Fruit fly (Drosophila melanogaster) whole organism, embryonic: ENCODE measurements around the gene CG5355.

Experiments
- Blimp-1 ChIP-seq: fragments of 200-800 bp; sonication (Bioruptor generic); optimal IDR thresholded peaks from 3 replicates; lab custom pipeline; 2018; ENCODE audit warnings: missing biosample characterization, missing genetic modification characterization, mild to moderate bottlenecking, moderate library complexity, missing genetic modification reagents
- CG10267 ChIP-seq: fragments of 200-800 bp; sonication (Bioruptor generic); optimal IDR thresholded peaks from 2 replicates; lab custom pipeline; 2018; ENCODE audit warnings: missing biosample characterization, mild to moderate bottlenecking, missing genetic modification characterization, moderate library complexity
- CG11504 ChIP-seq: fragments of 200-800 bp; sonication (Bioruptor generic); optimal IDR thresholded peaks from 3 replicates; lab custom pipeline; 2019; ENCODE audit warnings: missing biosample characterization, mild to moderate bottlenecking, missing genetic modification characterization, moderate library complexity
- CG11560 ChIP-seq: fragments of 200-800 bp; sonication (Bioruptor generic); IDR thresholded peaks from 3 replicates; pipeline ENCODE4 v1.3.6; 2022; ENCODE audit warnings: missing biosample characterization, missing genetic modification characterization
- CG12071 ChIP-seq: fragments of 200-800 bp; sonication (Bioruptor generic); optimal IDR thresholded peaks from 3 replicates; lab custom pipeline; 2018; ENCODE audit warnings: missing biosample characterization, mild to moderate bottlenecking, missing genetic modification characterization
- CG12744 ChIP-seq: fragments of 200-800 bp; sonication (Bioruptor generic); optimal IDR thresholded peaks from 2 replicates; lab custom pipeline; 2016; ENCODE audit warnings: missing biosample characterization, missing genetic modification characterization
- CG17359 ChIP-seq: fragments of 200-800 bp; sonication (Bioruptor generic); optimal IDR thresholded peaks from 3 replicates; lab custom pipeline; 2018; ENCODE audit warnings: missing biosample characterization, mild to moderate bottlenecking, missing genetic modification characterization, moderate library complexity
- CG17568 ChIP-seq: fragments of 200-800 bp; sonication (Bioruptor generic); optimal IDR thresholded peaks from 2 replicates; lab custom pipeline; 2018; ENCODE audit warnings: missing biosample characterization, mild to moderate bottlenecking, missing genetic modification characterization, moderate library complexity
- CG1832 ChIP-seq: fragments of 200-800 bp; sonication (Bioruptor generic); optimal IDR thresholded peaks from 2 replicates; lab custom pipeline; 2017; ENCODE audit warnings: missing biosample characterization, mild to moderate bottlenecking, missing genetic modification characterization, inconsistent platforms
- CG3163 ChIP-seq: fragments of 200-800 bp; sonication (Bioruptor generic); optimal IDR thresholded peaks from 3 replicates; lab custom pipeline; 2016; ENCODE audit warnings: missing biosample characterization, missing genetic modification characterization
- CG34422 ChIP-seq: fragments of 200-800 bp; sonication (Bioruptor generic); IDR thresholded peaks from 3 replicates; pipeline ENCODE4 v1.3.6; 2022; ENCODE audit warnings: missing biosample characterization, missing genetic modification characterization
- CG4617 ChIP-seq: fragments of 200-800 bp; sonication (Bioruptor generic); optimal IDR thresholded peaks from 3 replicates; lab custom pipeline; 2016; ENCODE audit warnings: missing biosample characterization, missing genetic modification characterization, borderline replicate concordance
- CG6683 ChIP-seq: fragments of 200-800 bp; sonication (Bioruptor generic); optimal IDR thresholded peaks from 2 replicates; lab custom pipeline; 2017; ENCODE audit warnings: missing biosample characterization, mild to moderate bottlenecking, missing genetic modification characterization, missing genetic modification reagents
- CG6689 ChIP-seq: fragments of 200-800 bp; sonication (Bioruptor generic); IDR thresholded peaks from 2 replicates; pipeline ENCODE4 v1.3.6; 2022; ENCODE audit warnings: missing biosample characterization, missing genetic modification characterization
- CG7745 ChIP-seq: fragments of 200-800 bp; sonication (Bioruptor generic); optimal IDR thresholded peaks from 2 replicates; lab custom pipeline; 2018; ENCODE audit warnings: missing biosample characterization, mild to moderate bottlenecking, missing genetic modification characterization, moderate library complexity
- CG7786 ChIP-seq: fragments of 200-800 bp; sonication (Bioruptor generic); optimal IDR thresholded peaks from 2 replicates; lab custom pipeline; 2016; ENCODE audit warnings: missing biosample characterization, missing genetic modification characterization
- CG8290 ChIP-seq, 3 experiments: fragments of 200-800 bp; sonication (Bioruptor generic); optimal IDR thresholded peaks; 2 replicates each; lab custom pipeline; 2016 to 2019; ENCODE audit warnings: missing biosample characterization in 3 of 3, missing genetic modification characterization in 3 of 3, mild to moderate bottlenecking in 2 of 3, moderate library complexity in 1 of 3
- Dbx ChIP-seq: fragments of 200-800 bp; sonication (Bioruptor generic); IDR thresholded peaks from 3 replicates; pipeline ENCODE4 v1.3.6; 2022; ENCODE audit warnings: missing biosample characterization, missing genetic modification characterization
- Dek ChIP-seq: fragments of 200-800 bp; sonication (Bioruptor generic); optimal IDR thresholded peaks from 3 replicates; lab custom pipeline; 2019; ENCODE audit warnings: missing biosample characterization, mild to moderate bottlenecking, missing genetic modification characterization, moderate library complexity
- Dip3 ChIP-seq: fragments of 200-800 bp; sonication (Bioruptor generic); optimal IDR thresholded peaks from 3 replicates; lab custom pipeline; 2016; ENCODE audit warnings: missing biosample characterization, missing genetic modification characterization
- Dll ChIP-seq: fragments of 200-800 bp; sonication (Bioruptor generic); IDR thresholded peaks from 4 replicates; pipeline ENCODE4 v1.3.6; 2022; ENCODE audit warnings: missing biosample characterization, missing genetic modification characterization; ENCODE audit not compliant: partially characterized antibody
- Fer1 ChIP-seq: fragments of 200-800 bp; sonication (Bioruptor generic); optimal IDR thresholded peaks from 2 replicates; lab custom pipeline; 2017; ENCODE audit warnings: missing biosample characterization, mild to moderate bottlenecking, missing genetic modification characterization
- Fer3 ChIP-seq: fragments of 200-800 bp; sonication (Bioruptor generic); optimal IDR thresholded peaks from 2 replicates; lab custom pipeline; 2018; ENCODE audit warnings: missing biosample characterization, mild to moderate bottlenecking, missing genetic modification characterization, moderate library complexity
- HmgZ ChIP-seq: fragments of 200-800 bp; sonication (Bioruptor generic); optimal IDR thresholded peaks from 2 replicates; lab custom pipeline; 2018; ENCODE audit warnings: missing biosample characterization, mild to moderate bottlenecking, missing genetic modification characterization
- Hr78 ChIP-seq, 2 experiments: fragments of 200-800 bp in 1 of 2; fragments of >200 bp in 1 of 2; sonication (Bioruptor generic) in 1 of 2; optimal IDR thresholded peaks; 2 replicates each; lab custom pipeline; 2017 to 2019; ENCODE audit warnings: missing biosample characterization in 2 of 2, missing genetic modification characterization in 2 of 2, mild to moderate bottlenecking in 1 of 2, moderate library complexity in 1 of 2
- Mad ChIP-seq: fragments of 200-800 bp; sonication (Bioruptor generic); optimal IDR thresholded peaks from 2 replicates; lab custom pipeline; 2016; ENCODE audit warnings: missing biosample characterization, missing genetic modification characterization
- NFAT ChIP-seq: fragments of 200-800 bp; sonication (Bioruptor generic); IDR thresholded peaks from 2 replicates; pipeline ENCODE4 v1.3.6; 2022; ENCODE audit warnings: missing biosample characterization, missing genetic modification characterization
- Ptx1 ChIP-seq: fragments of 200-800 bp; sonication (Bioruptor generic); IDR thresholded peaks from 2 replicates; pipeline ENCODE4 v1.3.6; 2022; ENCODE audit warnings: missing biosample characterization, missing genetic modification characterization
- Six4 ChIP-seq: fragments of 200-800 bp; sonication (Bioruptor generic); optimal IDR thresholded peaks from 2 replicates; lab custom pipeline; 2016; ENCODE audit warnings: missing biosample characterization, missing genetic modification characterization
- Sox100B ChIP-seq: fragments of 200-800 bp; sonication (Bioruptor generic); optimal IDR thresholded peaks from 3 replicates; lab custom pipeline; 2018; ENCODE audit warnings: missing biosample characterization, mild to moderate bottlenecking, missing genetic modification characterization
- Xbp1 ChIP-seq: fragments of 200-800 bp; sonication (Bioruptor generic); optimal IDR thresholded peaks from 3 replicates; lab custom pipeline; 2016; ENCODE audit warnings: missing biosample characterization, mild to moderate bottlenecking, missing genetic modification characterization
- aop ChIP-seq: fragments of 200-800 bp; sonication (Bioruptor generic); IDR thresholded peaks from 2 replicates; pipeline ENCODE4 v1.3.6; 2022; ENCODE audit warnings: missing biosample characterization, missing genetic modification characterization
- ato ChIP-seq: fragments of 200-800 bp; sonication (Bioruptor generic); IDR thresholded peaks from 2 replicates; pipeline ENCODE4 v1.3.6; 2022; ENCODE audit warnings: missing biosample characterization, missing genetic modification characterization; ENCODE audit not compliant: partially characterized antibody
- btn ChIP-seq: fragments of 200-800 bp; sonication (Bioruptor generic); optimal IDR thresholded peaks from 2 replicates; lab custom pipeline; 2016; ENCODE audit warnings: missing biosample characterization, missing genetic modification characterization
- cad ChIP-seq: fragments of >200 bp; optimal IDR thresholded peaks from 2 replicates; lab custom pipeline; 2017; ENCODE audit warnings: missing biosample characterization, missing genetic modification characterization
- eyg ChIP-seq: fragments of 200-800 bp; sonication (Bioruptor generic); optimal IDR thresholded peaks from 3 replicates; lab custom pipeline; 2016; ENCODE audit warnings: missing biosample characterization, missing genetic modification characterization
- fd102C ChIP-seq: fragments of 200-800 bp; sonication (Bioruptor generic); optimal IDR thresholded peaks from 2 replicates; lab custom pipeline; 2018; ENCODE audit warnings: missing biosample characterization, mild to moderate bottlenecking, missing genetic modification characterization, moderate library complexity
- ftz-f1 ChIP-seq: fragments of 200-800 bp; sonication (Bioruptor generic); optimal IDR thresholded peaks from 2 replicates; lab custom pipeline; 2016; ENCODE audit warnings: missing biosample characterization, missing genetic modification characterization
- gce ChIP-seq: fragments of 200-800 bp; sonication (Bioruptor generic); IDR thresholded peaks from 3 replicates; pipeline ENCODE4 v1.3.6; 2022; ENCODE audit warnings: missing biosample characterization, missing genetic modification characterization
- grau ChIP-seq: fragments of 200-800 bp; optimal IDR thresholded peaks from 3 replicates; lab custom pipeline; 2019; ENCODE audit warnings: missing biosample characterization, mild to moderate bottlenecking, missing genetic modification characterization, moderate library complexity
- nau ChIP-seq: fragments of 200-800 bp; sonication (Bioruptor generic); optimal IDR thresholded peaks from 3 replicates; lab custom pipeline; 2017; ENCODE audit warnings: missing biosample characterization, mild to moderate bottlenecking, missing genetic modification characterization, missing genetic modification reagents
- pb ChIP-seq: fragments of 200-800 bp; sonication (Bioruptor generic); optimal IDR thresholded peaks from 3 replicates; lab custom pipeline; 2016; ENCODE audit warnings: missing biosample characterization, missing genetic modification characterization
- pnt ChIP-seq: fragments of 200-800 bp; sonication (Bioruptor generic); optimal IDR thresholded peaks from 3 replicates; lab custom pipeline; 2016; ENCODE audit warnings: missing biosample characterization, missing genetic modification characterization
- pum ChIP-seq: fragments of 200-800 bp; sonication (Bioruptor generic); optimal IDR thresholded peaks from 2 replicates; lab custom pipeline; 2016; ENCODE audit warnings: missing biosample characterization, missing genetic modification characterization
- ro ChIP-seq: fragments of 200-800 bp; sonication (Bioruptor generic); IDR thresholded peaks from 2 replicates; pipeline ENCODE4 v1.3.6; 2022; ENCODE audit warnings: missing biosample characterization, missing genetic modification characterization
- sima ChIP-seq: fragments of 200-800 bp; sonication (Bioruptor generic); optimal IDR thresholded peaks from 2 replicates; lab custom pipeline; 2016; ENCODE audit warnings: missing biosample characterization, missing genetic modification characterization
- stwl ChIP-seq: fragments of 200-800 bp; sonication (Bioruptor generic); optimal IDR thresholded peaks from 3 replicates; lab custom pipeline; 2018; ENCODE audit warnings: missing biosample characterization, mild to moderate bottlenecking, missing genetic modification characterization, moderate library complexity
- tgo ChIP-seq: fragments of 200-800 bp; sonication (Bioruptor generic); IDR thresholded peaks from 3 replicates; pipeline ENCODE4 v1.3.6; 2022; ENCODE audit warnings: missing biosample characterization, missing genetic modification characterization
- tll ChIP-seq, 2 experiments: fragments of 200-800 bp in 1 of 2; fragments of >200 bp in 1 of 2; sonication (Bioruptor generic) in 1 of 2; optimal IDR thresholded peaks; 2 replicates each; lab custom pipeline; 2017 to 2019; ENCODE audit warnings: missing biosample characterization in 2 of 2, missing genetic modification characterization in 2 of 2, mild to moderate bottlenecking in 1 of 2, moderate library complexity in 1 of 2
- vvl ChIP-seq: fragments of 200-800 bp; sonication (Bioruptor generic); IDR thresholded peaks from 2 replicates; pipeline ENCODE4 v1.3.6; 2022; ENCODE audit warnings: missing biosample characterization, missing genetic modification characterization
- zen ChIP-seq: fragments of 200-800 bp; sonication (Bioruptor generic); optimal IDR thresholded peaks from 3 replicates; lab custom pipeline; 2018; ENCODE audit warnings: missing biosample characterization, mild to moderate bottlenecking, missing genetic modification characterization, moderate library complexity

The CG5355 gene

dm6 chr2L:10366525-10366924 lies 46.7 kb downstream of the CG5355 start, which contains the start of gene CG5056 (continued):
- TF ChIP-seq eyg = no peak
- no peak for TF ChIP-seq CG6683
- peak; percentile 41 for TF ChIP-seq zen
- TF ChIP-seq CG6689 (GFP tag; lab: Robert Waterston, UW) = no peak
- no peak for TF ChIP-seq nau (GFP tag; lab: Kevin White, UChicago)
- no peak for TF ChIP-seq tgo (GFP tag; lab: Robert Waterston, UW)
- TF ChIP-seq CG17568 = no peak
- TF ChIP-seq CG3163 (GFP tag; lab: Kevin White, UChicago) = no peak
- no peak for TF ChIP-seq CG17359 (tag; lab: Kevin White, UChicago)
- TF ChIP-seq vvl (GFP tag; lab: Robert Waterston, UW) = 0 out of 2 replicates have a peak, but pooled peaks have one; percentile 28
- no peak for TF ChIP-seq aop
- peak; percentile 59 for TF ChIP-seq stwl (tag; lab: Kevin White, UChicago)
- no peak for TF ChIP-seq btn
- no peak for TF ChIP-seq CG11504 (tag; lab: Kevin White, UChicago)
- TF ChIP-seq Dip3 (GFP tag; lab: Kevin White, UChicago) = no peak
- no peak for TF ChIP-seq NFAT
- no peak for TF ChIP-seq ftz-f1 (GFP tag; lab: Kevin White, UChicago)
- no peak for TF ChIP-seq ato
- TF ChIP-seq CG10267 (tag; lab: Kevin White, UChicago) = peak; percentile 57
- TF ChIP-seq Dll (GFP tag; lab: Robert Waterston, UW) = peak; percentile 28; the same call in 1 of the 4 replicates
- TF ChIP-seq cad (GFP tag; lab: Kevin White, UChicago) = no peak
- no peak for TF ChIP-seq tll (GFP tag; optimal IDR thresholded peaks at IDR 0.05; lab: Kevin White, UChicago)
- no peak for TF ChIP-seq Sox100B
- TF ChIP-seq Six4 (GFP tag; lab: Kevin White, UChicago) = no peak
- TF ChIP-seq HmgZ (tag; lab: Kevin White, UChicago) = peak; percentile 62
- no peak for TF ChIP-seq fd102C (GFP tag; lab: Kevin White, UChicago)
- no peak for TF ChIP-seq CG12071 (GFP tag; lab: Kevin White, UChicago)
- no peak for TF ChIP-seq pb (GFP tag; lab: Kevin White, UChicago)
- no peak for TF ChIP-seq sima (GFP tag; lab: Kevin White, UChicago)
- TF ChIP-seq CG1832 (GFP tag; lab: Kevin White, UChicago) = no peak
- peak; percentile 12 for TF ChIP-seq CG8290 (GFP tag; optimal IDR thresholded peaks at IDR 0.05; lab: Kevin White, UChicago)
- TF ChIP-seq CG8290 (tag; optimal IDR thresholded peaks at IDR 0.05; lab: Kevin White, UChicago) = no peak
- TF ChIP-seq Dek (tag; lab: Kevin White, UChicago) = no peak
- TF ChIP-seq Ptx1 = no peak
- TF ChIP-seq CG4617 (GFP tag; lab: Kevin White, UChicago) = peak; percentile 94
- TF ChIP-seq grau (tag; lab: Kevin White, UChicago) = peak; percentile 34
- TF ChIP-seq CG11560 = no peak
- TF ChIP-seq ro = no peak
- no peak for TF ChIP-seq gce (GFP tag; lab: Robert Waterston, UW)
- no peak for TF ChIP-seq CG34422 (GFP tag; lab: Robert Waterston, UW)
- TF ChIP-seq Hr78 (GFP tag; optimal IDR thresholded peaks at IDR 0.05; lab: Kevin White, UChicago) = no peak
- TF ChIP-seq CG7745 (tag; lab: Kevin White, UChicago) = no peak
- no peak for TF ChIP-seq Blimp-1 (GFP tag; lab: Kevin White, UChicago)
- no peak for TF ChIP-seq Mad (GFP tag; lab: Kevin White, UChicago)
- no peak for TF ChIP-seq Dbx
- TF ChIP-seq CG7786 (GFP tag; lab: Kevin White, UChicago) = no peak
- no peak for TF ChIP-seq Fer3 (tag; lab: Kevin White, UChicago)
- TF ChIP-seq CG12744 (GFP tag; lab: Kevin White, UChicago) = no peak
- no peak for TF ChIP-seq Fer1
- peak; percentile 28 for TF ChIP-seq Xbp1
- no peak for TF ChIP-seq pnt (GFP tag; lab: Kevin White, UChicago)
- no peak for TF ChIP-seq pum (GFP tag; lab: Kevin White, UChicago)
